Worm (Caenorhabditis elegans) whole organism, young adult: ENCODE results near the gene Y54G11A.19.

Experiments used
- F23B12.7 ChIP-seq: sonication (generic microtip); optimal IDR thresholded peaks from 2 replicates; lab custom pipeline; 2017; ENCODE audit warnings: missing genetic modification characterization, mild to moderate bottlenecking, missing compliant biosample characterization, antibody characterized with exemption, moderate library complexity; ENCODE audit not compliant: insufficient read depth
- T26A5.8 ChIP-seq: sonication (generic microtip); optimal IDR thresholded peaks from 2 replicates; lab custom pipeline; 2016; ENCODE audit warnings: missing genetic modification characterization, missing compliant biosample characterization
- die-1 ChIP-seq: sonication (generic microtip); optimal IDR thresholded peaks from 2 replicates; lab custom pipeline; 2016; ENCODE audit warnings: missing genotype, mild to moderate bottlenecking, missing genetic modification characterization, missing compliant biosample characterization
- ekl-4 ChIP-seq: fragments of 200-800 bp; sonication (Bioruptor generic); IDR thresholded peaks from 2 replicates; pipeline ENCODE4 v1.3.6; 2022; ENCODE audit warnings: missing genetic modification reagents, missing genetic modification characterization, missing compliant biosample characterization
- let-526 ChIP-seq: fragments of 200-800 bp; sonication (Bioruptor generic); IDR thresholded peaks from 2 replicates; pipeline ENCODE4 v1.3.6; 2022; ENCODE audit warnings: missing genetic modification reagents, missing genetic modification characterization, missing compliant biosample characterization
- nhr-179 ChIP-seq: sonication (generic microtip); optimal IDR thresholded peaks from 2 replicates; lab custom pipeline; 2016; ENCODE audit warnings: mild to moderate bottlenecking, missing genetic modification characterization, missing compliant biosample characterization
- rpc-1 ChIP-seq, 2 experiments: fragments of 150-350 bp in 1 of 2; sonication (generic microtip) in 1 of 2; optimal IDR thresholded peaks; 2 replicates each; lab custom pipeline; 2014 to 2018; ENCODE audit warnings: missing biosample characterization in 1 of 2, missing genetic modification characterization in 1 of 2, missing genetic modification reagents in 1 of 2, missing genotype in 1 of 2
- tlf-1 ChIP-seq: fragments of 200-800 bp; sonication (Bioruptor generic); optimal IDR thresholded peaks from 2 replicates; lab custom pipeline; 2018; ENCODE audit warnings: mild to moderate bottlenecking, missing genetic modification characterization, missing compliant biosample characterization
- unc-62 ChIP-seq: fragments of 150-350 bp; optimal IDR thresholded peaks from 2 replicates; lab custom pipeline; 2014; ENCODE audit warnings: missing biosample characterization, missing genetic modification reagents, missing genetic modification characterization

ce11 chrII:14288968-14289367 is 32.3 kb upstream of the Y54G11A.19 start, which contains the start of gene srh-42:
- TF ChIP-seq T26A5.8 (tag; lab: Kevin White, UChicago) = no peak
- no peak for TF ChIP-seq tlf-1 (GFP tag; lab: Kevin White, UChicago)
- no peak for TF ChIP-seq unc-62 (GFP tag; lab: Kevin White, UChicago)
- TF ChIP-seq F23B12.7 = no peak
- TF ChIP-seq ekl-4 (GFP tag; lab: Robert Waterston, UW) = no peak
- TF ChIP-seq nhr-179 (tag; lab: Kevin White, UChicago) = no peak
- TF ChIP-seq die-1 = no peak
- TF ChIP-seq rpc-1 (optimal IDR thresholded peaks at IDR 0.05; lab: Kevin White, UChicago) = no peak
- TF ChIP-seq rpc-1 (tag; optimal IDR thresholded peaks at IDR 0.05; lab: Kevin White, UChicago) = no peak
- TF ChIP-seq let-526 (GFP tag; lab: Robert Waterston, UW) = no peak
